Worm (Caenorhabditis elegans): ENCODE measurements around the gene Y15E3A.5.

The Y15E3A.5 gene

DNA sequence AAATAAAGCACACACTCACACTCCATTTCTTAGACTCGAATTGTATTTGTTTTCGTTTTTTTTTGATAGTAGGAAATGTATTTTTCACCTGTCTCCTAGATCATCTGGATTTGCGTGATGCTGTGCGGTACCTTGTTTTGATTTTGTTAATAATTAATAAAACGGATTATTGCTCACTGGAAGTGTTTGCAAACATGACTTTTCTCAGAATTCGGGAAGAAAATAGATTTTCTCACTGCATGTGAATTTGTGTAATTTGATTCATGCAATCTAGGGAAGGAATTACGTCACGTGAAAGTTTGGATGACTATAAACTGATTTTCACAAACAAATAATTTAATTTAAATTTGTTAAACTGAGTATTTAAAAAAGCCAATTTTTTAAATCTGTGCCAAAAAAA is 3.6 kb downstream of the Y15E3A.5 start:
- no peak for TF ChIP-seq C08G9.2 (tag; optimal IDR thresholded peaks at IDR 0.05)
- peak; percentile 24 for TF ChIP-seq ceh-19 (GFP tag; optimal IDR thresholded peaks at IDR 0.05)
- no peak for TF ChIP-seq nhr-232 (tag; optimal IDR thresholded peaks at IDR 0.05)
- no peak for TF ChIP-seq ama-1 (optimal IDR thresholded peaks at IDR 0.05)
- no peak for TF ChIP-seq unc-86 (tag; optimal IDR thresholded peaks at IDR 0.05)
- TF ChIP-seq ceh-48 (tag; optimal IDR thresholded peaks at IDR 0.05): no peak
- TF ChIP-seq hlh-8 (tag; optimal IDR thresholded peaks at IDR 0.05): no peak
- no peak for TF ChIP-seq Y22D7AL.16 (tag; optimal IDR thresholded peaks at IDR 0.05)
- no peak for TF ChIP-seq unc-3 (GFP tag; conservative IDR thresholded peaks at IDR 0.05)
- no peak for TF ChIP-seq unc-3 (tag; optimal IDR thresholded peaks at IDR 0.05)
- no peak for TF ChIP-seq ahr-1 (tag; optimal IDR thresholded peaks at IDR 0.05)
- peak; percentile 77 for TF ChIP-seq unc-42 (tag; optimal IDR thresholded peaks at IDR 0.05)
- TF ChIP-seq ceh-14 (tag; optimal IDR thresholded peaks at IDR 0.05): no peak
- no peak for TF ChIP-seq ets-4 (tag; optimal IDR thresholded peaks at IDR 0.05)

DNA sequence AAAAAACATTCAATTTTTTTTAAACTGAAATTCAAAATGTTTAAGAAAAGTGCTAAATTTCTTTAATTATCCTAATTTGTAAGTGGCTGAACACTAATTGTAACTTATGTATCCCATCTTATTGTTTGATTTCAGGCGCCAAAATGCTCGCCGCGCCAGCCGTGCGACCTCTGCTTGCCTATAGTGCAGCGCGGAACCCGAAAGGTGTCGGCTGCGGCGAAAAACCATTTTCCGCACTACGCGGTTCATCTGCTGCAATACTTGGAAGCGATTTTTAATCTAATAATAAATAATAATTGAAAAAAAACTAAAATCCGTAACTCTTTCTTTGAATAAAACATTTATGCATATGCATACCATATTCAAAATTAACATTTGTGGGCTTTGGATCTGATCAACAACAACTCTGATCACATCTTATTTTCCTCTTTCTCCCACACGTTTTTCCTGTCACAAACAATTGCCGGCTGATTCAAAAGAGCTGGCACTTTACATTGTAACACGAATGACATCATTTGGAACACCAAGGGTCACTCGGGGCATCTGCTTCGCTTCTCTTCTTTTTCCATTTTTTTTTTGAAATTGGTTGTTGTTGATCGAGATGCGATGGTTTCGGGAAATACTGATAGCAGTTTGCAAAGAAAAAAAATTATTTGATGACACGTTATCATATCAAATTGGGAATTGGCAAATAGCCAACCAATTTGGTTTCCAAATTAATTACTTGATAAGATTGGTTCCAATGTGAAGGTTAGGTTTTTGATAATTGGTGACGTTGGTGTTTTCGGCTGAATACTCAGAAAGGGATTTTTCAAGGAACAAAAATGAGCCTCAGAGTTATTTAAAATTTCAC is 5.2 kb downstream of the Y15E3A.5 start:
- TF ChIP-seq pax-1 (tag; optimal IDR thresholded peaks at IDR 0.05) (no peak), elt-2 (tag; optimal IDR thresholded peaks at IDR 0.05) (peak; percentile 78)

DNA sequence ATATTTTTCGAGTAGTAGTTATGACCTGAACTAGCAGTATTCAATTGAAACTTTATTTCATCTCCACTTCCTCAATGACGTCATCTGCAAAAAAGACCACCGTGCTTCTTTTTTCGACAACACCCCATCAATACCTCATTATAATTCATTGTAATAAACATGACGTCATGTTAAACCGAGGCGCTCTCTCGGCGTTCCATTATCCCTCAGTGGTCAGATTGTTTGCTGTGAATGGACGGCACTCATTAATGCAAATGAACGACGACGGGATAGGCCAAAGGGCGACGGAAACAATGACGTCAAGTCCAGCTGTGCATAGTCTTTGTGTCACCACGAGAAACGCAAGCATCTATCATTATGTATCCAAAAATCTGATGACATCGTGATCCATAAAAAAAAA is 7.3 kb downstream of the Y15E3A.5 start:
- no peak for TF ChIP-seq ztf-16 (tag; optimal IDR thresholded peaks at IDR 0.05)
- no peak for TF ChIP-seq pqm-1 (tag; optimal IDR thresholded peaks at IDR 0.05)
- TF ChIP-seq C38D4.7 (GFP tag; optimal IDR thresholded peaks at IDR 0.05): no peak
- no peak for TF ChIP-seq mec-3 (tag; optimal IDR thresholded peaks at IDR 0.05; ENCODE audit: borderline replicate concordance)
- peak; percentile 56 for TF ChIP-seq unc-42 (tag; optimal IDR thresholded peaks at IDR 0.05)
- TF ChIP-seq ceh-14 (tag; optimal IDR thresholded peaks at IDR 0.05): no peak
- TF ChIP-seq hlh-13 (GFP tag; optimal IDR thresholded peaks at IDR 0.05): no peak
- TF ChIP-seq K02D7.2 (tag; optimal IDR thresholded peaks at IDR 0.05): no peak
- no peak for TF ChIP-seq fax-1 (tag; optimal IDR thresholded peaks at IDR 0.05)
- TF ChIP-seq tbx-7 (tag; optimal IDR thresholded peaks at IDR 0.05): no peak
- no peak for TF ChIP-seq unc-86 (tag; optimal IDR thresholded peaks at IDR 0.05)
- no peak for TF ChIP-seq lim-6 (tag; optimal IDR thresholded peaks at IDR 0.05)
- TF ChIP-seq elt-2 (tag; optimal IDR thresholded peaks at IDR 0.05): no peak
- TF ChIP-seq F13H6.1 (tag; optimal IDR thresholded peaks at IDR 0.05): no peak
- TF ChIP-seq che-1 (tag; optimal IDR thresholded peaks at IDR 0.05): no peak
- TF ChIP-seq hlh-15 (tag; optimal IDR thresholded peaks at IDR 0.05): no peak
- peak; percentile 23 for TF ChIP-seq eyg-1 (tag; optimal IDR thresholded peaks at IDR 0.05)
- TF ChIP-seq T23F11.4 (GFP tag; optimal IDR thresholded peaks at IDR 0.05): no peak
- peak; percentile 32 for TF ChIP-seq pha-2 (tag; optimal IDR thresholded peaks at IDR 0.05)
- TF ChIP-seq hlh-30 (tag; optimal IDR thresholded peaks at IDR 0.05; ENCODE audit: insufficient read depth): peak; percentile 30
- TF ChIP-seq rnt-1 (tag; optimal IDR thresholded peaks at IDR 0.05): no peak
- TF ChIP-seq pag-3 (tag; optimal IDR thresholded peaks at IDR 0.05; ENCODE audit: borderline replicate concordance): no peak
- no peak for TF ChIP-seq ama-1 (optimal IDR thresholded peaks at IDR 0.05)
- no peak for TF ChIP-seq pat-9 (tag; optimal IDR thresholded peaks at IDR 0.05)
- TF ChIP-seq elt-4 (tag; optimal IDR thresholded peaks at IDR 0.05): no peak
- peak; percentile 91 for TF ChIP-seq ref-2 (tag; optimal IDR thresholded peaks at IDR 0.05)
- TF ChIP-seq nhr-11 (tag; optimal IDR thresholded peaks at IDR 0.05): no peak
- TF ChIP-seq syd-9 (tag; optimal IDR thresholded peaks at IDR 0.05): no peak
- TF ChIP-seq C08G9.2 (tag; optimal IDR thresholded peaks at IDR 0.05): no peak
- TF ChIP-seq Y22D7AL.16 (tag; optimal IDR thresholded peaks at IDR 0.05): no peak
- TF ChIP-seq ceh-9 (tag; optimal IDR thresholded peaks at IDR 0.05): no peak
- no peak for TF ChIP-seq madf-2 (tag; optimal IDR thresholded peaks at IDR 0.05)
- TF ChIP-seq ceh-31 (tag; optimal IDR thresholded peaks at IDR 0.05): peak; percentile 93
- no peak for TF ChIP-seq ahr-1 (tag; optimal IDR thresholded peaks at IDR 0.05)
- no peak for TF ChIP-seq pha-4 (tag; optimal IDR thresholded peaks at IDR 0.05)
- TF ChIP-seq ceh-18 (tag; optimal IDR thresholded peaks at IDR 0.05): no peak
- no peak for TF ChIP-seq hlh-8 (tag; optimal IDR thresholded peaks at IDR 0.05)
- no peak for TF ChIP-seq npax-4 (tag; optimal IDR thresholded peaks at IDR 0.05)
- TF ChIP-seq nhr-232 (tag; optimal IDR thresholded peaks at IDR 0.05): no peak
- no peak for TF ChIP-seq zip-5 (tag; optimal IDR thresholded peaks at IDR 0.05)
- peak; percentile 94 for TF ChIP-seq sox-2 (GFP tag; IDR thresholded peaks at IDR 0.05)
- TF ChIP-seq pax-1 (tag; optimal IDR thresholded peaks at IDR 0.05): no peak
- no peak for TF ChIP-seq gmeb-2 (tag; optimal IDR thresholded peaks at IDR 0.05)
